Fruit fly (Drosophila melanogaster) whole organism, embryonic: ENCODE data around the gene nAChRalpha6.

ENCODE experiments used
- CG11247 ChIP-seq: fragments of 200-800 bp; sonication (Bioruptor generic); IDR thresholded peaks from 2 replicates; pipeline ENCODE4 v1.3.6; 2022; ENCODE audit warnings: missing biosample characterization, missing genetic modification characterization
- CG11456 ChIP-seq: fragments of 200-800 bp; sonication (Bioruptor generic); IDR thresholded peaks from 3 replicates; pipeline ENCODE4 v1.3.6; 2022; ENCODE audit warnings: missing biosample characterization, missing genetic modification characterization
- CG11696 ChIP-seq: fragments of 200-800 bp; sonication (Bioruptor generic); IDR thresholded peaks from 2 replicates; pipeline ENCODE4 v1.3.6; 2022; ENCODE audit warnings: missing biosample characterization, missing genetic modification characterization
- CG13775 ChIP-seq: fragments of 200-800 bp; sonication (Bioruptor generic); optimal IDR thresholded peaks from 3 replicates; lab custom pipeline; 2017; ENCODE audit warnings: missing biosample characterization, mild to moderate bottlenecking, missing genetic modification characterization
- CG14050 ChIP-seq: fragments of 200-800 bp; sonication (Bioruptor generic); IDR thresholded peaks from 3 replicates; pipeline ENCODE4 v1.3.6; 2022; ENCODE audit warnings: missing biosample characterization, missing genetic modification characterization
- CG14441 ChIP-seq: fragments of 200-800 bp; sonication (Bioruptor generic); IDR thresholded peaks from 2 replicates; pipeline ENCODE4 v1.3.6; 2022; ENCODE audit warnings: missing biosample characterization, missing genetic modification characterization
- CG14965 ChIP-seq: fragments of 200-800 bp; sonication (Bioruptor generic); optimal IDR thresholded peaks from 2 replicates; lab custom pipeline; 2016; ENCODE audit warnings: missing biosample characterization, missing genetic modification characterization, borderline replicate concordance
- CG1529 ChIP-seq: fragments of 200-800 bp; sonication (Bioruptor generic); optimal IDR thresholded peaks from 3 replicates; lab custom pipeline; 2018; ENCODE audit warnings: missing biosample characterization, missing genetic modification characterization
- CG2116 ChIP-seq: fragments of 200-800 bp; sonication (Bioruptor generic); optimal IDR thresholded peaks from 3 replicates; lab custom pipeline; 2018; ENCODE audit warnings: missing biosample characterization, mild to moderate bottlenecking, missing genetic modification characterization
- CG2129 ChIP-seq: fragments of 200-800 bp; sonication (Bioruptor generic); IDR thresholded peaks from 2 replicates; pipeline ENCODE4 v1.3.6; 2022; ENCODE audit warnings: missing biosample characterization, missing genetic modification characterization; ENCODE audit not compliant: partially characterized antibody
- CG2712 ChIP-seq: fragments of 200-800 bp; optimal IDR thresholded peaks from 3 replicates; lab custom pipeline; 2019; ENCODE audit warnings: missing biosample characterization, mild to moderate bottlenecking, missing genetic modification characterization, moderate library complexity
- CG2875 ChIP-seq: fragments of 200-800 bp; sonication (Bioruptor generic); optimal IDR thresholded peaks from 2 replicates; lab custom pipeline; 2017; ENCODE audit warnings: missing biosample characterization, mild to moderate bottlenecking, missing genetic modification characterization, missing genetic modification reagents
- CG32532 ChIP-seq: fragments of 200-800 bp; sonication (Bioruptor generic); IDR thresholded peaks from 2 replicates; pipeline ENCODE4 v1.3.6; 2022; ENCODE audit warnings: missing biosample characterization, missing genetic modification characterization
- CG8359 ChIP-seq: fragments of 200-800 bp; sonication (Bioruptor generic); optimal IDR thresholded peaks from 2 replicates; lab custom pipeline; 2017; ENCODE audit warnings: missing biosample characterization, mild to moderate bottlenecking, missing genetic modification characterization, borderline replicate concordance
- Drgx ChIP-seq: fragments of 200-800 bp; sonication (Bioruptor generic); IDR thresholded peaks from 2 replicates; pipeline ENCODE4 v1.3.6; 2022; ENCODE audit warnings: missing biosample characterization, missing genetic modification characterization
- Ets65A ChIP-seq: fragments of 200-800 bp; sonication (Bioruptor generic); peaks from one replicate; lab custom pipeline; 2016; ENCODE audit warnings: missing biosample characterization, missing genetic modification characterization
- Fer2 ChIP-seq: fragments of 200-800 bp; sonication (Bioruptor generic); optimal IDR thresholded peaks from 2 replicates; lab custom pipeline; 2018; ENCODE audit warnings: missing biosample characterization, mild to moderate bottlenecking, missing genetic modification characterization, moderate library complexity
- Hand ChIP-seq: fragments of 200-800 bp; sonication (Bioruptor generic); optimal IDR thresholded peaks from 2 replicates; lab custom pipeline; 2017; ENCODE audit warnings: mild to moderate bottlenecking, missing biosample characterization, missing genetic modification reagents, missing genetic modification characterization
- HmgD ChIP-seq: fragments of 200-800 bp; sonication (Bioruptor generic); optimal IDR thresholded peaks from 3 replicates; lab custom pipeline; 2016; ENCODE audit warnings: missing biosample characterization, missing genetic modification characterization
- NFAT ChIP-seq: fragments of 200-800 bp; sonication (Bioruptor generic); IDR thresholded peaks from 2 replicates; pipeline ENCODE4 v1.3.6; 2022; ENCODE audit warnings: missing biosample characterization, missing genetic modification characterization
- Nf-YB ChIP-seq: fragments of 200-800 bp; sonication (Bioruptor generic); optimal IDR thresholded peaks from 3 replicates; lab custom pipeline; 2019; ENCODE audit warnings: missing biosample characterization, mild to moderate bottlenecking, missing genetic modification characterization, moderate library complexity
- Pdp1 ChIP-seq, 2 experiments: fragments of 200-800 bp; sonication (Bioruptor generic); optimal IDR thresholded peaks; 3 replicates each; lab custom pipeline; 2016; ENCODE audit warnings: missing biosample characterization in 2 of 2, missing genetic modification characterization in 2 of 2, mild to moderate bottlenecking in 1 of 2, moderate library complexity in 1 of 2
- Ptx1 ChIP-seq: fragments of 200-800 bp; sonication (Bioruptor generic); IDR thresholded peaks from 2 replicates; pipeline ENCODE4 v1.3.6; 2022; ENCODE audit warnings: missing biosample characterization, missing genetic modification characterization
- Rfx ChIP-seq: fragments of 200-800 bp; sonication (Bioruptor generic); IDR thresholded peaks from 2 replicates; pipeline ENCODE4 v1.3.6; 2022; ENCODE audit warnings: missing biosample characterization, missing genetic modification characterization
- ab ChIP-seq: fragments of 200-800 bp; sonication (Bioruptor generic); optimal IDR thresholded peaks from 2 replicates; lab custom pipeline; 2016; ENCODE audit warnings: missing biosample characterization, missing genetic modification characterization
- abd-A ChIP-seq: fragments of 200-800 bp; sonication (Bioruptor generic); optimal IDR thresholded peaks from 3 replicates; lab custom pipeline; 2019; ENCODE audit warnings: missing biosample characterization, mild to moderate bottlenecking, missing genetic modification characterization, moderate library complexity
- bowl ChIP-seq: fragments of 200-800 bp; sonication (Bioruptor generic); IDR thresholded peaks from 2 replicates; pipeline ENCODE4 v1.3.6; 2022; ENCODE audit warnings: missing biosample characterization, missing genetic modification characterization
- chm ChIP-seq: fragments of 200-800 bp; sonication (Bioruptor generic); IDR thresholded peaks from 2 replicates; pipeline ENCODE4 v1.3.6; 2022; ENCODE audit warnings: missing biosample characterization, missing genetic modification characterization
- emc ChIP-seq: fragments of 200-800 bp; sonication (Bioruptor generic); optimal IDR thresholded peaks from 2 replicates; lab custom pipeline; 2016; ENCODE audit warnings: missing biosample characterization, missing genetic modification characterization
- eyg ChIP-seq: fragments of 200-800 bp; sonication (Bioruptor generic); optimal IDR thresholded peaks from 3 replicates; lab custom pipeline; 2016; ENCODE audit warnings: missing biosample characterization, missing genetic modification characterization
- gem ChIP-seq: fragments of 200-800 bp; sonication (Bioruptor generic); optimal IDR thresholded peaks from 2 replicates; lab custom pipeline; 2019; ENCODE audit warnings: missing biosample characterization, mild to moderate bottlenecking, missing genetic modification characterization, moderate library complexity
- grau ChIP-seq: fragments of 200-800 bp; optimal IDR thresholded peaks from 3 replicates; lab custom pipeline; 2019; ENCODE audit warnings: missing biosample characterization, mild to moderate bottlenecking, missing genetic modification characterization, moderate library complexity
- lab ChIP-seq: fragments of 200-800 bp; sonication (Bioruptor generic); optimal IDR thresholded peaks from 3 replicates; lab custom pipeline; 2017; ENCODE audit warnings: missing biosample characterization, missing genetic modification characterization, mild to moderate bottlenecking, moderate library complexity, missing genetic modification reagents
- mirr ChIP-seq: fragments of 200-800 bp; sonication (Bioruptor generic); optimal IDR thresholded peaks from 3 replicates; lab custom pipeline; 2018; ENCODE audit warnings: missing biosample characterization, mild to moderate bottlenecking, missing genetic modification characterization
- nau ChIP-seq: fragments of 200-800 bp; sonication (Bioruptor generic); optimal IDR thresholded peaks from 3 replicates; lab custom pipeline; 2017; ENCODE audit warnings: missing biosample characterization, mild to moderate bottlenecking, missing genetic modification characterization, missing genetic modification reagents
- pb ChIP-seq: fragments of 200-800 bp; sonication (Bioruptor generic); optimal IDR thresholded peaks from 3 replicates; lab custom pipeline; 2016; ENCODE audit warnings: missing biosample characterization, missing genetic modification characterization
- row ChIP-seq: fragments of 200-800 bp; sonication (Bioruptor generic); IDR thresholded peaks from 3 replicates; pipeline ENCODE4 v1.3.6; 2022; ENCODE audit warnings: missing biosample characterization, missing genetic modification characterization
- sd ChIP-seq: fragments of 200-800 bp; sonication (Bioruptor generic); optimal IDR thresholded peaks from 3 replicates; lab custom pipeline; 2018; ENCODE audit warnings: missing biosample characterization, mild to moderate bottlenecking, missing genetic modification characterization, moderate library complexity
- slp2 ChIP-seq: fragments of 200-800 bp; sonication (Bioruptor generic); optimal IDR thresholded peaks from 2 replicates; lab custom pipeline; 2016; ENCODE audit warnings: missing biosample characterization, missing genetic modification characterization
- sqz ChIP-seq: fragments of 200-800 bp; sonication (Bioruptor generic); optimal IDR thresholded peaks from 3 replicates; lab custom pipeline; 2018; ENCODE audit warnings: missing biosample characterization, mild to moderate bottlenecking, missing genetic modification characterization
- tin ChIP-seq: fragments of 200-800 bp; sonication (Bioruptor generic); optimal IDR thresholded peaks from 3 replicates; lab custom pipeline; 2016; ENCODE audit warnings: missing biosample characterization, missing genetic modification characterization
- ttk ChIP-seq: fragments of 200-800 bp; sonication (Bioruptor generic); IDR thresholded peaks from 2 replicates; pipeline ENCODE4 v2.1.2; 2022; ENCODE audit warnings: missing biosample characterization, missing genetic modification characterization
- z ChIP-seq: fragments of 200-800 bp; sonication (Bioruptor generic); IDR thresholded peaks from 3 replicates; pipeline ENCODE4 v1.3.6; 2022; ENCODE audit warnings: missing biosample characterization, missing genetic modification characterization

Gene nAChRalpha6

DNA sequence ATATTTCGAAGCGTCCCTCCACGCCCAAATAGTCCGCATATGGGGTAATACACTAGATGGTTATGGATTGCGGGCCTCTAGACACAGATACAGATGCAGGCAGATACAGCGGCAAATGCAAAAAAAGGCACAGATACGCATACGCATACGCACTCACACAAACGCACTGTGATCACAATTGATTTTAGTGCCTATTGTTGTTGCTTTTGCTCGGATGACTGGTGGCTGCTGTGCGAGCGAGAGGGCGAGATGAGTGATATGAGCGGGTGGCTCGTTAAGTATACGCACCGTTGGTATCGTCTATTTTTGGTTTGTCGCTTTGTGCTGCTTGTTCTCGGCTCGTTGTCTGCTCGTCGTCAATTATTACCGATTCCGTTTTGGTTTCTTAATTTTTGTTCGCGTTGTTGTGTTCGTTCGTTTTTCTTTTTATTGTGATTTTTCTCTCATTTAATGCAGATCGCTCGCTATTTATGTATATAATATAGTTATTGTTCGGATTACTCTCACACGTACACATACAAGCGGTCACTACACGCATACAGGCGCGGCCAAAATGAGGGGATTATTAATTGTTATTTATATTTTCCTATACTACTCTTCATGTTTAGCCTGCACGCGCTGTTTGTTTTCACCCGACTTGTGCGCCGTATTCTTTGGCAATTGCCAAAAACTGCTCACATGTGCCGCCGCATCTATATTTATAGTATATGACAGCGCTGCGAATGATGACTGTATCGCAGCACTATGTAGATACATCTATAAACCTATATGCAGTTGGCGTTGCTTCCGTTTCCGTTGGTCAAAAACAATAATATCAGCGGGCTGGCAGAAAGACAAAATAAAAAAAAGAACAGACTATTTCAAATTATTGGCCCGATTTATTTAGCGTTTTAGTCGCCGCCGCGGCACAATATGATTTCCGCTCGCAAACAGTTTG is 21.5 kb upstream of the nAChRalpha6 start (continued):
- no peak for TF ChIP-seq NFAT (GFP tag; lab: Robert Waterston, UW)
- no peak for TF ChIP-seq CG1529 (GFP tag; lab: Kevin White, UChicago)
- peak; percentile 30 for TF ChIP-seq nau (GFP tag; lab: Kevin White, UChicago)
- peak; percentile 23 for TF ChIP-seq sqz (GFP tag; lab: Kevin White, UChicago)
- peak; percentile 54; the same call in 1 of the 3 replicates for TF ChIP-seq z
- TF ChIP-seq CG2116 (GFP tag; lab: Kevin White, UChicago): peak; percentile 6
- TF ChIP-seq Ptx1 (GFP tag; lab: Robert Waterston, UW): no peak
- TF ChIP-seq Pdp1 (GFP tag; optimal IDR thresholded peaks at IDR 0.05; lab: Kevin White, UChicago): peak in 1 of 2 experiments; percentile 10
- no peak for TF ChIP-seq ttk
- TF ChIP-seq tin: no peak
- TF ChIP-seq Nf-YB: peak; percentile 33
- peak; percentile 42 for TF ChIP-seq mirr (GFP tag; lab: Kevin White, UChicago)
- 0 out of 2 replicates have a peak, but pooled peaks have one; percentile 45 for TF ChIP-seq chm
- peak; percentile 11 for TF ChIP-seq pb (GFP tag; lab: Kevin White, UChicago)
- TF ChIP-seq CG2712 (tag; lab: Kevin White, UChicago): peak; percentile 18
- peak; percentile 40 for TF ChIP-seq sd (tag; lab: Kevin White, UChicago)

- peak; percentile 48; the same call in 1 of the 2 replicates for TF ChIP-seq CG32532
- TF ChIP-seq Rfx (GFP tag; lab: Robert Waterston, UW): peak; percentile 33; the same call in 1 of the 2 replicates
- TF ChIP-seq CG11696 (GFP tag; lab: Robert Waterston, UW): no peak
- TF ChIP-seq bowl (GFP tag; lab: Robert Waterston, UW): no peak
- TF ChIP-seq CG8359: no peak
- TF ChIP-seq row (GFP tag; lab: Robert Waterston, UW): peak; percentile 14; the same call in 1 of the 3 replicates
- no peak for TF ChIP-seq abd-A (tag; lab: Kevin White, UChicago)
- no peak for TF ChIP-seq Hand (GFP tag; lab: Kevin White, UChicago)
- TF ChIP-seq Drgx: peak; percentile 73
- TF ChIP-seq grau (tag; lab: Kevin White, UChicago): peak; percentile 17
- no peak for TF ChIP-seq CG13775 (GFP tag; lab: Kevin White, UChicago)
- no peak for TF ChIP-seq lab (GFP tag; lab: Kevin White, UChicago)
- TF ChIP-seq CG2875: no peak
- TF ChIP-seq Ets65A (GFP tag; lab: Kevin White, UChicago): peak; percentile 18
- no peak for TF ChIP-seq CG14965 (GFP tag; lab: Kevin White, UChicago)
- TF ChIP-seq CG11456: peak; percentile 55; the same call in 1 of the 3 replicates
- no peak for TF ChIP-seq emc (GFP tag; lab: Kevin White, UChicago)
- peak; percentile 25; the same call in 1 of the 2 replicates for TF ChIP-seq CG11247 (GFP tag; lab: Robert Waterston, UW)
- 0 out of 2 replicates have a peak, but pooled peaks have one; percentile 29 for TF ChIP-seq CG14441 (GFP tag; lab: Robert Waterston, UW)
- no peak for TF ChIP-seq eyg
- TF ChIP-seq gem: no peak
- TF ChIP-seq ab (GFP tag; lab: Kevin White, UChicago): no peak
- no peak for TF ChIP-seq CG2129 (GFP tag; lab: Robert Waterston, UW)
- TF ChIP-seq Ptx1 (GFP tag; lab: Robert Waterston, UW): 0 out of 2 replicates have a peak, but pooled peaks have one; percentile 22
- TF ChIP-seq Fer2 (tag; lab: Kevin White, UChicago): no peak
- no peak for TF ChIP-seq HmgD
- TF ChIP-seq slp2 (GFP tag; lab: Kevin White, UChicago): no peak
- TF ChIP-seq CG14050 (GFP tag; lab: Robert Waterston, UW): no peak
- TF ChIP-seq, all 482 proteins: peak for 10
These were observed 20.6 kb upstream of the nAChRalpha6 start for dm6 chr2L:9906641-9907040.
